ENCODE assay signal across 2 fruit fly cellular contexts in the genomic region with DNA sequence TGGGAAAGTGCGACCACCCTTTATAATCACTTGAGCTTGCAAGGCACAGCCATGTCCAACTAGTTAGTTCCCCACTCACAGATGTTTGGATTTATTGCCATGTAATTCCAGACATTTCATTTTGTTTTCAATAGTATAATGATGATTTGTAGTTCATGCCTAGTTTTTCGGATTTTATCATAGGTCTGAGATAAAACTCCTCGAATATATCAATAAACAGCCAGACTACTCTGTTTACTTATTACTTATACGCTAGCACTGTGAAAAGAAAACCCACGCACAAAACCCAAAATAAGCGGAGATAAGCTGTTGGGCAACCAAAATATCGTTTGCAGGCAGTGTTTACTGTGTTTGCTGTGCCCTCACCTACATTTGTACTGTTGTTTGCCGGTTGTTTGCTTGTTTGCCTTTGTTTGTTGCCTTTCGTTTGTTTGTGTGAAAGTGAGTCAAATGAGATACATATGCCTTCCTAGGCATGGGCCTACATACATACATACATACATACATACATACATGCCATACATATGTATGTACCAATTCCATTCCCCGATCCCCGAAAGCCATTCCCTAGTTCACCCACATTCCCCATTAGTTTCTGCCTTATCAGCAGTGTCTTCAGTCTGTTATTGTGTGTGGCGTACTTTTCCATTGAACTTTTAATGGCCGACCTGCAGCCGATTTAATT.
TF ChIP-seq lines count a peak whose summit lies in the region.

No protein-coding gene starts in this region.

TF ChIP-seq in whole organism, embryonic, 481 proteins besides CTCF, POLR2A, EP300 and RAD21 (continued from another document and continues in another):
- peak in 1 of 2 experiments; percentile 32 for TF ChIP-seq Eip74EF (GFP tag; optimal IDR thresholded peaks at IDR 0.05; lab: Kevin White, UChicago)
- peak; percentile 71 for TF ChIP-seq D19A (tag; optimal IDR thresholded peaks at IDR 0.05; lab: Kevin White, UChicago)
- peak; percentile 73 for TF ChIP-seq CG10654 (GFP tag; optimal IDR thresholded peaks at IDR 0.05; lab: Kevin White, UChicago)
- TF ChIP-seq B-H1 (GFP tag; IDR thresholded peaks at IDR 0.05; lab: Robert Waterston, UW), result no peak
- peak; percentile 62 for TF ChIP-seq CG31365 (tag; optimal IDR thresholded peaks at IDR 0.05; lab: Kevin White, UChicago)
- TF ChIP-seq NC2α (GFP tag; optimal IDR thresholded peaks at IDR 0.05; lab: Kevin White, UChicago), result peak; percentile 66
- no peak for TF ChIP-seq ftz-f1 (GFP tag; optimal IDR thresholded peaks at IDR 0.05; lab: Kevin White, UChicago)
- TF ChIP-seq Opbp (GFP tag; IDR thresholded peaks at IDR 0.05; lab: Robert Waterston, UW; ENCODE audit: partially characterized antibody), result no peak
- TF ChIP-seq esg (GFP tag; conservative IDR thresholded peaks at IDR 0.05; lab: Robert Waterston, UW), result no peak; the same call in 1 of the 2 replicates
- TF ChIP-seq CG17186 (GFP tag; optimal IDR thresholded peaks at IDR 0.05; lab: Kevin White, UChicago), result peak; percentile 75
- no peak for TF ChIP-seq Dad (GFP tag; optimal IDR thresholded peaks at IDR 0.05; lab: Kevin White, UChicago)
- TF ChIP-seq CG3838 (GFP tag; optimal IDR thresholded peaks at IDR 0.05; lab: Kevin White, UChicago), result peak; percentile 67
- TF ChIP-seq aop (GFP tag; IDR thresholded peaks at IDR 0.05; lab: Robert Waterston, UW), result no peak
- TF ChIP-seq CG18599 (GFP tag; optimal IDR thresholded peaks at IDR 0.05; lab: Kevin White, UChicago), result peak; percentile 72
- TF ChIP-seq dati (GFP tag; IDR thresholded peaks at IDR 0.05; lab: Robert Waterston, UW), result no peak
- peak; percentile 76 for TF ChIP-seq CG7839 (tag; optimal IDR thresholded peaks at IDR 0.05; lab: Kevin White, UChicago)
- TF ChIP-seq sna (GFP tag; IDR thresholded peaks at IDR 0.05; lab: Robert Waterston, UW; ENCODE audit: partially characterized antibody), result no peak
- no peak for TF ChIP-seq Lim3 (GFP tag; IDR thresholded peaks at IDR 0.05; lab: Robert Waterston, UW)
- peak; percentile 16 for TF ChIP-seq CG9609 (GFP tag; optimal IDR thresholded peaks at IDR 0.05; lab: Kevin White, UChicago)
- no peak for TF ChIP-seq ab (GFP tag; optimal IDR thresholded peaks at IDR 0.05; lab: Kevin White, UChicago)
- no peak for TF ChIP-seq Nf-YC (tag; optimal IDR thresholded peaks at IDR 0.05; lab: Kevin White, UChicago)
- peak; percentile 73 for TF ChIP-seq CG17568 (GFP tag; optimal IDR thresholded peaks at IDR 0.05; lab: Kevin White, UChicago)
- peak; percentile 50 to 54 for TF ChIP-seq dpn (GFP tag; optimal IDR thresholded peaks at IDR 0.05; lab: Kevin White, UChicago)
- peak; percentile 39 for TF ChIP-seq CG9797 (GFP tag; optimal IDR thresholded peaks at IDR 0.05; lab: Kevin White, UChicago)
- TF ChIP-seq schlank (tag; optimal IDR thresholded peaks at IDR 0.05; lab: Kevin White, UChicago), result no peak
- peak; percentile 7 for TF ChIP-seq Atf3 (GFP tag; optimal IDR thresholded peaks at IDR 0.05; lab: Kevin White, UChicago)
- TF ChIP-seq CG11696 (GFP tag; IDR thresholded peaks at IDR 0.05; lab: Robert Waterston, UW), result peak; percentile 93
- peak; percentile 89 for TF ChIP-seq CG10431 (GFP tag; optimal IDR thresholded peaks at IDR 0.05; lab: Kevin White, UChicago)
- TF ChIP-seq CG6654 (GFP tag; optimal IDR thresholded peaks at IDR 0.05; lab: Kevin White, UChicago), result peak; percentile 10
- TF ChIP-seq CG7357 (GFP tag; IDR thresholded peaks at IDR 0.05; lab: Robert Waterston, UW), result no peak
- TF ChIP-seq Vsx1 (GFP tag; optimal IDR thresholded peaks at IDR 0.05; lab: Kevin White, UChicago), result peak; percentile 71
- TF ChIP-seq CG42726 (GFP tag; IDR thresholded peaks at IDR 0.05; lab: Robert Waterston, UW; ENCODE audit: partially characterized antibody), result no peak
- no peak for TF ChIP-seq Dp (GFP tag; optimal IDR thresholded peaks at IDR 0.05; lab: Kevin White, UChicago)
- peak; percentile 80 for TF ChIP-seq CG15479 (GFP tag; optimal IDR thresholded peaks at IDR 0.05; lab: Kevin White, UChicago)
- no peak for TF ChIP-seq Hmx (GFP tag; optimal IDR thresholded peaks at IDR 0.05; lab: Kevin White, UChicago)
- TF ChIP-seq Dfd (GFP tag; optimal IDR thresholded peaks at IDR 0.05; lab: Kevin White, UChicago), result no peak
- TF ChIP-seq eyg (GFP tag; optimal IDR thresholded peaks at IDR 0.05; lab: Kevin White, UChicago), result peak; percentile 64
- TF ChIP-seq Adf1 (GFP tag; IDR thresholded peaks at IDR 0.05; lab: Robert Waterston, UW), result no peak; the same call in 1 of the 2 replicates
- TF ChIP-seq usp (GFP tag; optimal IDR thresholded peaks at IDR 0.05; lab: Kevin White, UChicago), result no peak
- TF ChIP-seq grau (tag; optimal IDR thresholded peaks at IDR 0.05; lab: Kevin White, UChicago), result peak; percentile 95
- peak; percentile 53 for TF ChIP-seq BtbVII (GFP tag; optimal IDR thresholded peaks at IDR 0.05; lab: Kevin White, UChicago)
- peak; percentile 64 for TF ChIP-seq CoRest (tag; optimal IDR thresholded peaks at IDR 0.05; lab: Kevin White, UChicago)
- TF ChIP-seq Optix (GFP tag; IDR thresholded peaks at IDR 0.05; lab: Robert Waterston, UW), result peak; percentile 73; the same call in 1 of the 3 replicates
- peak; percentile 77 for TF ChIP-seq CG1233 (GFP tag; optimal IDR thresholded peaks at IDR 0.05; lab: Kevin White, UChicago)
- peak; percentile 51 for TF ChIP-seq CG12299 (tag; optimal IDR thresholded peaks at IDR 0.05; lab: Kevin White, UChicago)
- peak; percentile 10 for TF ChIP-seq kah (GFP tag; optimal IDR thresholded peaks at IDR 0.05; lab: Kevin White, UChicago)
- peak; percentile 28 for TF ChIP-seq zfh1 (GFP tag; IDR thresholded peaks at IDR 0.05; lab: Robert Waterston, UW)
- peak; percentile 38; the same call in 1 of the 2 replicates for TF ChIP-seq wdn (GFP tag; IDR thresholded peaks at IDR 0.05; lab: Robert Waterston, UW)
- TF ChIP-seq MTF-1 (GFP tag; optimal IDR thresholded peaks at IDR 0.05; lab: Kevin White, UChicago; ENCODE audit: borderline replicate concordance), result peak; percentile 90
- peak; percentile 60 for TF ChIP-seq unpg (GFP tag; optimal IDR thresholded peaks at IDR 0.05; lab: Kevin White, UChicago)
- TF ChIP-seq ssp (GFP tag; IDR thresholded peaks at IDR 0.05; lab: Robert Waterston, UW), result 0 out of 2 replicates have a peak, but pooled peaks have one; percentile 29
- TF ChIP-seq CG4360 (GFP tag; IDR thresholded peaks at IDR 0.05; lab: Robert Waterston, UW), result peak; percentile 64
- TF ChIP-seq Rx (GFP tag; IDR thresholded peaks at IDR 0.05; lab: Robert Waterston, UW), result no peak; the same call in 1 of the 2 replicates
- TF ChIP-seq CkIIα-i1 (GFP tag; IDR thresholded peaks at IDR 0.05; lab: Robert Waterston, UW), result no peak
- no peak for TF ChIP-seq CG1832 (GFP tag; optimal IDR thresholded peaks at IDR 0.05; lab: Kevin White, UChicago)
- TF ChIP-seq Nf-YA (GFP tag; IDR thresholded peaks at IDR 0.05; lab: Robert Waterston, UW), result peak; percentile 57; the same call in 1 of the 2 replicates
- peak; percentile 93 for TF ChIP-seq oc (tag; optimal IDR thresholded peaks at IDR 0.05; lab: Kevin White, UChicago)
- peak; percentile 43 for TF ChIP-seq Hsf (GFP tag; optimal IDR thresholded peaks at IDR 0.05; lab: Kevin White, UChicago)
- peak; percentile 88 for TF ChIP-seq CG2875 (GFP tag; optimal IDR thresholded peaks at IDR 0.05; lab: Kevin White, UChicago)
- no peak for TF ChIP-seq CG7372 (GFP tag; IDR thresholded peaks at IDR 0.05; lab: Robert Waterston, UW)
- no peak for TF ChIP-seq CG32767 (GFP tag; IDR thresholded peaks at IDR 0.05; lab: Robert Waterston, UW)

TF ChIP-seq in whole organism, prepupa, 60 proteins besides CTCF, POLR2A, EP300 and RAD21 (continued from another document):
- TF ChIP-seq ss (GFP tag; optimal IDR thresholded peaks at IDR 0.05; lab: Kevin White, UChicago) (no peak), CG8119 (GFP tag; IDR thresholded peaks at IDR 0.05; lab: Robert Waterston, UW) (peak; percentile 63), OdsH (GFP tag; optimal IDR thresholded peaks at IDR 0.05; lab: Kevin White, UChicago) (peak; percentile 48), CG11762 (GFP tag; optimal IDR thresholded peaks at IDR 0.05; lab: Kevin White, UChicago; ENCODE audit: insufficient read depth) (peak; percentile 10), CG3032 (tag; optimal IDR thresholded peaks at IDR 0.05; lab: Kevin White, UChicago) (peak; percentile 12), net (GFP tag; optimal IDR thresholded peaks at IDR 0.05; lab: Kevin White, UChicago) (peak; percentile 22), esn (GFP tag; optimal IDR thresholded peaks at IDR 0.05; lab: Kevin White, UChicago) (peak; percentile 41), CG11902 (GFP tag; optimal IDR thresholded peaks at IDR 0.05; lab: Kevin White, UChicago) (no peak), Gug (GFP tag; IDR thresholded peaks at IDR 0.05; lab: Robert Waterston, UW) (no peak), Ets96B (tag; optimal IDR thresholded peaks at IDR 0.05; lab: Kevin White, UChicago) (peak; percentile 43), Eip78C (GFP tag; lab: Kevin White, UChicago) (peak; percentile 64)
